Fruit fly (Drosophila melanogaster): Measurements from ENCODE around the gene RhoU.

DNA sequence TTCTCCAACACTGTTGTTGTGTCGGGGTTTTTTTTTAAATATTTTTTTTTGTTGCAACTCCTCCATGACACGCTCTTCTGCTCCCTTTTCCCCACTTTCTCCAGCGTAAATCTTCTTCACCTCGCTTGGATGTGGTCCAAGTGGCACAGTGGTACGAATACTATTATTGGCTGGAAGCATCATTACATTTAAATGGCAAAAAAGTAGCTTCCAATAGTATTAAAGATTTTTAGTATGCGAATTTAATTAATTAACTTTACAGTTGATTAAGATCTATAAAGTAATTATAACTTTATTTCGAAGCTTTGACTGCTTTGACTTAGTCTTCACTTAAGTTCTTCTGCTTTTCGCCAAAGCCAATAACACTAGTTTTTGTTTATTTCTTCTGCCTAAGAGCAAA lies 32.0 kb downstream of the RhoU start:
- TF ChIP-seq Dll (optimal IDR thresholded peaks at IDR 0.05) (no peak), EcR (GFP tag; optimal IDR thresholded peaks at IDR 0.05) (no peak), pan (optimal IDR thresholded peaks at IDR 0.05) (no peak), usp (GFP tag; optimal IDR thresholded peaks at IDR 0.05) (no peak), CG8478 (optimal IDR thresholded peaks at IDR 0.05) (no peak), psq (optimal IDR thresholded peaks at IDR 0.05) (no peak)
